Worm (Caenorhabditis elegans): ENCODE measurements around the gene F22B7.9.

- TF ChIP-seq pha-4 (tag; optimal IDR thresholded peaks at IDR 0.05), result no peak
- TF ChIP-seq nhr-237 (tag; optimal IDR thresholded peaks at IDR 0.05), result no peak
- TF ChIP-seq lin-13 (tag; optimal IDR thresholded peaks at IDR 0.05), result no peak
- TF ChIP-seq lsy-2 (tag; optimal IDR thresholded peaks at IDR 0.05), result no peak
- peak; percentile 32 for TF ChIP-seq cnd-1 (tag; optimal IDR thresholded peaks at IDR 0.05)
- TF ChIP-seq unc-120 (tag; optimal IDR thresholded peaks at IDR 0.05; ENCODE audit: poor library complexity, severe bottlenecking), result peak; percentile 48
- no peak for TF ChIP-seq nhr-28 (tag; optimal IDR thresholded peaks at IDR 0.05)
- no peak for TF ChIP-seq nhr-12 (tag; optimal IDR thresholded peaks at IDR 0.05)
- no peak for TF ChIP-seq snpc-4 (tag; optimal IDR thresholded peaks at IDR 0.05)
- no peak for TF ChIP-seq mep-1 (tag; optimal IDR thresholded peaks at IDR 0.05)
These were observed 803 bp downstream of the F22B7.9 start for ce11 chrIII:8652922-8653321.

All from whole organism, mixed stage, embryonic.